Worm (Caenorhabditis elegans) whole organism, late embryonic: ENCODE measurements around the gene srt-19.

Experiments used
- F13H6.1 ChIP-seq: sonication (generic microtip); optimal IDR thresholded peaks from 2 replicates; lab custom pipeline; 2016; ENCODE audit warnings: missing genetic modification characterization, missing compliant biosample characterization
- ama-1 ChIP-seq: fragments of 150-350 bp; optimal IDR thresholded peaks from 2 replicates; lab custom pipeline; 2014
- ceh-48 ChIP-seq: sonication (generic microtip); optimal IDR thresholded peaks from 2 replicates; lab custom pipeline; 2016; ENCODE audit warnings: missing genetic modification characterization, inconsistent platforms, missing compliant biosample characterization
- hlh-15 ChIP-seq: sonication (generic microtip); optimal IDR thresholded peaks from 2 replicates; lab custom pipeline; 2016; ENCODE audit warnings: missing genetic modification characterization, missing compliant biosample characterization
- nfya-1 ChIP-seq: sonication (generic microtip); optimal IDR thresholded peaks from 2 replicates; lab custom pipeline; 2017; ENCODE audit warnings: missing genetic modification characterization, mild to moderate bottlenecking, missing compliant biosample characterization, antibody characterized with exemption, moderate library complexity
- nhr-11 ChIP-seq: fragments of 150-350 bp; optimal IDR thresholded peaks from 2 replicates; lab custom pipeline; 2014; ENCODE audit warnings: missing biosample characterization, missing genetic modification characterization
- pax-1 ChIP-seq: fragments of 150-350 bp; optimal IDR thresholded peaks from 2 replicates; lab custom pipeline; 2014; ENCODE audit warnings: missing biosample characterization, missing genetic modification characterization
- pha-2 ChIP-seq: sonication (generic microtip); optimal IDR thresholded peaks from 2 replicates; lab custom pipeline; 2017; ENCODE audit warnings: mild to moderate bottlenecking, missing genetic modification characterization, missing compliant biosample characterization
- pha-4 ChIP-seq: fragments of 150-350 bp; optimal IDR thresholded peaks from 2 replicates; lab custom pipeline; 2018; ENCODE audit warnings: missing biosample characterization, missing genetic modification reagents, missing genetic modification characterization
- pqm-1 ChIP-seq: sonication (generic microtip); optimal IDR thresholded peaks from 2 replicates; lab custom pipeline; 2016; ENCODE audit warnings: missing genetic modification characterization, missing compliant biosample characterization
- pros-1 ChIP-seq: fragments of 150-350 bp; optimal IDR thresholded peaks from 2 replicates; lab custom pipeline; 2014; ENCODE audit warnings: missing biosample characterization, missing genetic modification reagents, missing genetic modification characterization
- unc-3 ChIP-seq, 2 experiments: fragments of 200-800 bp in 1 of 2; sonication (Bioruptor generic) in 1 of 2; sonication (generic microtip) in 1 of 2; conservative IDR thresholded peaks in 1 of 2; optimal IDR thresholded peaks in 1 of 2; 2 replicates each; pipeline versions ENCODE4 v1.3.6 to Lab custom; 2016 to 2022; ENCODE audit warnings: missing compliant biosample characterization in 2 of 2, missing genetic modification characterization in 2 of 2, missing genetic modification reagents in 1 of 2

DNA sequence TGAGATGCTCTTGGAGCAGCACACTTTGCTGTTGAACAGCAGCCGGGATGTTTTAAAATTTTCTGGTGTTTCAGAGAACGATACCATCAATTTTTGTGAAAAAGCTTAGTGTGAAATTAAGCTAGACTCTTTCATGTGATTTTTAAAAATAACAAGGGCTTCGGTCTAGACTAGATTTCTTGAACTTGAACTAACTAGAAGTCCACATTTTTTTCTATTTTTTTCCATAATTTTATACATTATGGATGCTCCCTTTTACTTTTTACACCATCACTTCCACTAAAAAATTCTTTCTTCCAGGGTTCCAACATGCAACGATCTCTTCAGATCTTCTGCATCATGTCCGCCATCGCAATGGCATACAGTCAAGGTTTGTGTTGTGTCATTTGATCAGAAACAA, 48.7 kb upstream of the srt-19 start, which contains the start of gene nlp-13:
- no peak for TF ChIP-seq unc-3 (GFP tag; conservative IDR thresholded peaks at IDR 0.05; lab: Robert Waterston, UW)
- no peak for TF ChIP-seq unc-3 (tag; optimal IDR thresholded peaks at IDR 0.05; lab: Kevin White, UChicago)
- no peak for TF ChIP-seq F13H6.1 (tag; lab: Kevin White, UChicago)
- no peak for TF ChIP-seq hlh-15
- no peak for TF ChIP-seq pros-1 (tag; lab: Kevin White, UChicago)
- no peak for TF ChIP-seq ama-1 (lab: Kevin White, UChicago)
- TF ChIP-seq nfya-1, result no peak
- no peak for TF ChIP-seq pax-1 (tag; lab: Kevin White, UChicago)
- TF ChIP-seq pqm-1 (tag; lab: Kevin White, UChicago), result no peak
- no peak for TF ChIP-seq pha-4 (tag; lab: Kevin White, UChicago)
- no peak for TF ChIP-seq nhr-11 (tag; lab: Kevin White, UChicago)
- no peak for TF ChIP-seq pha-2 (tag; lab: Kevin White, UChicago)
- TF ChIP-seq ceh-48, result no peak
